Fruit fly (Drosophila melanogaster) Kc167 (cell line): ENCODE data around the gene CG14135.

Experiments used
- Myc ChIP-seq: fragments of >200 bp; optimal IDR thresholded peaks from 2 replicates; lab custom pipeline; 2017; ENCODE audit warnings: missing external identifiers
- Sin3A ChIP-seq: fragments of >200 bp; optimal IDR thresholded peaks from 2 replicates; lab custom pipeline; 2018; ENCODE audit warnings: missing external identifiers
- h ChIP-seq: fragments of >200 bp; optimal IDR thresholded peaks from 3 replicates; lab custom pipeline; 2018; ENCODE audit warnings: missing external identifiers
- insv ChIP-seq: fragments of >200 bp; optimal IDR thresholded peaks from 3 replicates; lab custom pipeline; 2018; ENCODE audit warnings: missing external identifiers
- psq ChIP-seq: fragments of >200 bp; optimal IDR thresholded peaks from 2 replicates; lab custom pipeline; 2017; ENCODE audit warnings: missing external identifiers
- ttk ChIP-seq: sonication (Bioruptor generic); optimal IDR thresholded peaks from 2 replicates; lab custom pipeline; 2017; ENCODE audit warnings: missing external identifiers

CG14135 gene

DNA sequence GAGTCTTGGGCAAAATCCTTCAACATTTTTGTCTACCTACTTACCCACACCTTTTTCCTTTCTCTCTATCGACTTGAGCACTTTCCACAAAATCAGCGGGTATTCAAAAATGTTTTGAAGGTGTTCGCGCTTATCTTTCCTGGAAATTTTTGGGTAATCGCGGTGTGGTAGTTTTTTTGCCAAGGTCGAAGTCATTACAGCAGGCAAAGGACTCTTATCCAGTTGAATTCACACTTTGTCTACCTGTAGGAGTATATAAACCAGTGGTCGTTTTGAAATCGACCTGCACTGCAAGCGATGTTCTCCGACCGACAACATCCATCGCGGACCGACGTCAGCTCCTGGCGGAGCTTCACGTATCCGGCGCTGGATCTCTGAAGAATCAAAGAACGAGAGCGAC lies 1.5 kb downstream of the CG14135 start:
- no peak for TF ChIP-seq ttk (lab: Kevin White, UChicago)
- no peak for TF ChIP-seq insv (lab: Kevin White, UChicago)
- no peak for TF ChIP-seq h (lab: Kevin White, UChicago)
- TF ChIP-seq psq (lab: Kevin White, UChicago), result no peak
- TF ChIP-seq Sin3A (lab: Kevin White, UChicago), result no peak
- TF ChIP-seq Myc (lab: Kevin White, UChicago), result no peak

DNA sequence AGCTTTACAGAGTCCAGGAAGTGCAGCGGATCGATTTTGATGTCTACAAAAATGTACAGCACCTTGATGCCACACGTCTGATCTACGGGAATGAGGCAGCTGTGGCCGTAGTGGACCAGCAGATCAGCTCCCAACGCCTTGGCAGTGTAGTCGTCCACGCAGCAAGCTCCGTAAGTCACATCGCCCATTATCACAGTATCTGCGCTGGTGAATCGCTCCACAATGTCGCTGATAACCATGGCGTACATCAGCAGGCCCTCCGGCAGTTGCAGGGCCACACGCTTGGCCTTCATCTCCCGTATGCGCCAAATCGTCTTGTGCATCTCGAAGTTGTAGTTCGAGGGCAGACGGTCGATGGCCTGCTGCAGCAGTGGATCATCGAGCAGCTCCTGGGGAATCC lies 3.7 kb downstream of the CG14135 start:
- TF ChIP-seq h (lab: Kevin White, UChicago), result no peak

DNA sequence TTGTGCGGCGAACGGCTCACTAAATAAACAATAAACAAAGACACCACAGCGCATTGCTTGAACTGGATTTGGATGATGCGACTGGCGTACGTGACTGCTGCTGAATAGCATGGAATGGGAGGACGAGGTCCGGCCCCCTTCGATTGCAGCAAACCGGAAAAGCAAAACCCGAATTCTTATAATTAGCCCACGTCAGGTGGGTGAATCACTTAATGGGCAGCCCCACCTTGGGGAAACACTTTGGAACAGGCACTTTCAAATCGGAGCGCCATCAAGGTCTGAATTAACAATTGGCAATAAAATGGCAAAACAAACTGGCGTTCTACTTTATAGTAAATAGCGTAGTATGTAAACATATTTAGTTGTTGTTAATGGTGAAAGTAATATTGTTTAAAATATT lies 4.5 kb downstream of the CG14135 start:
- no peak for TF ChIP-seq psq (lab: Kevin White, UChicago)
- no peak for TF ChIP-seq h (lab: Kevin White, UChicago)
- no peak for TF ChIP-seq Myc (lab: Kevin White, UChicago)

DNA sequence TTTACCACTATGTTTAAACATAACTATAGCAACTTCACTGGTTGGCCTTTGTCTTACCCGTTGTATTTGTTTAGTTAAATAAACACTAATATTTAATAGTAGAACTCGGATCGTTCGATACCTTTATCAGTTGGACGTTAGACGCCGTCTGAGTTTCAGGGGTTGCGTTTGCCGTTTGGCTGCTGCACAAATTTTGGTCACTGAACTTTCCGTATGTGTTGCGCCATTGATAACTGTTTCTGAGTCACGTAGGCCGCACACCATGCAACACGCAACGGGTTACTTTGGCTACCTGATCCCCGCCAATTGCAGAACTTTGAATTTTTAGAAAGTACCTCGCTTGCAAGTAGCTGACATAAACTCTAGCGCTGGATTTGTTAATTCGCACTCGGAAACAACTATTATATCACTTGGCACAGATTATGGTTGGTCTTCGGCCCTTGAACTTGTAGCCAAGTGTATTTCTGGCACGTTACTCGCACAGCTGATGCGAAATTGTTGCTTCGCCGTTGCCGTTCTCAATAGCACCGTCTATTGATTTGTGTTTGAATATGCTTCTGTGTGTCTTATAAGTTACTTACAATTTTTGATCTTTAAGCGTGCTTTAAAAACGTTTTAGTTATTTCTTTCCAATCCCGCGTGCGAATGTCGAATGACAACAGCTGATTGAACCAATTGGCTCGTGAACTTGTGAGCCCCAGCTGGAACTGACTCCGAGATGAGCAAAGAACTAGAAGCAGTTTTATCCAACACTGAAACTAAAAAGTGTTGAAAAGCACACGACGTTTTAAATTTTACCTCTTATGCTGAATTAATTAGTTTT lies 5.1 kb downstream of the CG14135 start, which contains the start of gene Dph1:
Gene Dph1 (minus strand): TSS at position 670 of the 823 bp plus-strand sequence.
- TF ChIP-seq insv (lab: Kevin White, UChicago) (no peak), ttk (lab: Kevin White, UChicago) (no peak), Myc (lab: Kevin White, UChicago) (no peak), psq (lab: Kevin White, UChicago) (no peak)

DNA sequence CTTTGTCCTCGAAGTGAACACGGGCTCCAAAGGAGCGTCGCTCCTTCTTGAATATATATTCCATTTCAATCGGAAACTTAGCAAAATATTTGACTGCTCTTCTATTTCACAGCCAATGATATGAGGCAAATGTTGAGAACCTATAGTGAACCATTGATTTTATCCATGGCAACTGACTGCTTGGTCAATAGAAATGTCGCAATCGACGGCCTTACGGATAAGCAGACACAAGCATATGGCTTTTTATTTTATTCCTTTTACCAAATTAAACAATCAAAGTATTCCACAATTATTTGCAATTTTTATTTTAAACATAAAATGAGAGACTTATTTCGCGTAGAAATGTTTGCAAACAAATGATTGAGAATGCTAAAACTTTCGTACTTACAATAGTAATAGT lies 7.8 kb downstream of the CG14135 start, which contains the start of gene Dnai2:
Gene Dnai2 (minus strand): TSS at position 101 of the 400 bp plus-strand sequence.
- TF ChIP-seq Myc (lab: Kevin White, UChicago) (no peak), insv (lab: Kevin White, UChicago) (no peak), h (lab: Kevin White, UChicago) (no peak), ttk (lab: Kevin White, UChicago) (no peak), Sin3A (lab: Kevin White, UChicago) (no peak), psq (lab: Kevin White, UChicago) (no peak)

DNA sequence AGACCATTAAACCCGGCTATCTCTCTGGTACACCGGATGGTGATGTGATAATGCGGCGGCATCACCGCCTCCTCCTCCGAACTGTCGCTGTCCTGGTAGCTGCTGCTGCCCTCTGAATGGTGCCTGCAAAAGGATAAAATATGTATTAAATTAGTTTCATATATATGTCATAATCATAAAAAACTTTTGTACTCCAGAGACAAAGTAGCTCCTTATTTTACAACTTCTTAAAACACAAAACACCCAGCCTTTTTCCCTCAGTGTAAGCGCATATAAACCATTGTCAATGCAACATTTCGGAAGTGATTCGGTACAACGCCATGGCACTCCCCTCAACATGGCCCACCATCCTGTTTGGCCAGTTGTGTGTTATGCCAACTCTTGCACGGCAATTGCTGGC lies 10.3 kb downstream of the CG14135 start:
- TF ChIP-seq h (lab: Kevin White, UChicago) (no peak), insv (lab: Kevin White, UChicago) (no peak), Myc (lab: Kevin White, UChicago) (no peak), Sin3A (lab: Kevin White, UChicago) (no peak), psq (lab: Kevin White, UChicago) (no peak), ttk (lab: Kevin White, UChicago) (no peak)

DNA sequence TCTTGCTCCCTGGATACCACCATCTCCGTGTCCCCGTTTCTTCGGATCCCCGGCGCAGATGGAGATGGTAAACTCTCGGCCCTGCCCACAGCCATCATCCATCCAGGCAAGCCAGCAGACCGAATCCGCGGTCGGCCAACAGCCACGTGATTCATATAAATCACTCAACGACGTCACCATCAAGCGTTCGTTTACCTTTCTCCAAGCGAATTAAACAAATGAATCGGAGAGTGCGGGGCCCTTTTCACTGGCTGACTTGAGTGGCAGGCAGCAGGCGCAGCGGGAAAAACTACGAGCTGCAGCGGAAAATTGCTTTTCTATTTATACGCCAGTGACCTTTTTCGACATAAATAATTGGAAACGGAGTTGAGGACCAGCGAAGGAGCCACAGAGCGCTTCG lies 12.2 kb downstream of the CG14135 start:
- TF ChIP-seq h (lab: Kevin White, UChicago) (no peak), psq (lab: Kevin White, UChicago) (no peak), ttk (lab: Kevin White, UChicago) (no peak), Sin3A (lab: Kevin White, UChicago) (no peak), insv (lab: Kevin White, UChicago) (no peak), Myc (lab: Kevin White, UChicago) (no peak)

DNA sequence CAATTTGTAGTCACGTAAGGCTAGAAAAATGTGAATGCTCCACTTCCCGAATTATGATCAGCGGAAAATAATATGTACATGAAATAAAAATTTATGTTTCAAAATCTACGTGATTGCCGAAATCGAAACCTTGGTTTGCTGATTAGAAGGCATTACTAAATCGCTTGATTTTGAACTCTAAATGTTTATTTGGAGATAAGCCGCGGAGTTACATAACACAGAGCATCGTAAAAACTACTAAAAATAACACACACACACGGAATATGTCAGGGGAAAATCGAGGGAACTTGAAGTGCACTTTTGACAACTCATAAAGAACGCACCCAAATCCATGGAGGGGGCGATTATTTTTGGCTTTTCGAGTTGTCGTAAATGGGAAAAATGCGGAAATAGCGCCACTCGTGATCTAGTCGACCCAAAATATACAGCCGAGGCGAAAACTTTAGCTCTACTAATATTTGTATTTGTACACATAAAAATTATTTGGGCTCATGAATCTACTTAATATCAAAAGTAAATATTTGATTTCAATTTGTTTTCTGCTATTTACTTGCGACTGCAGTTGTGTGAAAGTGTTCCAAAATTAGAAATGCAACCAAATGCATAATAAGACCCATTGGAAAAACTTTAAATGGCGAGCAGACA lies 13.7 kb downstream of the CG14135 start:
- TF ChIP-seq ttk (lab: Kevin White, UChicago) (no peak), h (lab: Kevin White, UChicago) (no peak), psq (lab: Kevin White, UChicago) (no peak), Sin3A (lab: Kevin White, UChicago) (no peak), Myc (lab: Kevin White, UChicago) (no peak), insv (lab: Kevin White, UChicago) (no peak)

DNA sequence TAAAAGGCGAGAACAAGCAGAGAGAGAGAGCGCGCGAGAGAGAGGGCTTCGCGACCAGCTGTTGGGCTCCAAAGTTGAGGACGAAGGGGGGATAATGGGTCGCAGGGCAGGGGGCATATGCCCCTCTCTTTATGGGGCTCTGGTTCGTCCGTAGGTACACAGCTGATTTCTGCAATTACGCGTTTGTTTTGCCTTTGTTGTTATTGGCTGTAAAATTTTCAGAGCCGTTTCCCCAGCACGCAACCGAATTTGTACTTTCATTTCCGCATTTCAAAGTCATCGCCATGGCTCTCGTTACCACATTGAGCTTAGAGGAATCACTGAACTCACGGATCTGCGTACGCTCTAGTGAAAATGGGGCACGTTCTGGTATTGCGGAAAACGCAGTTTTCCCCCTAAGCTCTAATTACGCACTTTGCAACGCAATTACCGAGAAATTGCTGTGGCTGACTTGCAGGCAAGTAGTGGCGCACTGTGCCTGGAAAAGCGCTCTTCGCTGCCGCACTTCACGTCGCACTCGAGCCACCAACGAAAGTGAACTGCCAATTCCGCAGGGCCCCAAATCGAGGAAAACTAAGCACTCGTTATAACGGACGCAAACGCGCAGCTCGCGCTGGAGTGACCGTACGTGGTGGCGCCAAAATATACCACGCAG lies 16.7 kb downstream of the CG14135 start, which contains the start of gene CG11658:
Gene CG11658 (minus strand): TSS at position 576 of the 655 bp plus-strand sequence.
- TF ChIP-seq Sin3A (lab: Kevin White, UChicago) (no peak), h (lab: Kevin White, UChicago) (no peak), ttk (lab: Kevin White, UChicago) (no peak), psq (lab: Kevin White, UChicago) (no peak), insv (lab: Kevin White, UChicago) (no peak), Myc (lab: Kevin White, UChicago) (no peak)

DNA sequence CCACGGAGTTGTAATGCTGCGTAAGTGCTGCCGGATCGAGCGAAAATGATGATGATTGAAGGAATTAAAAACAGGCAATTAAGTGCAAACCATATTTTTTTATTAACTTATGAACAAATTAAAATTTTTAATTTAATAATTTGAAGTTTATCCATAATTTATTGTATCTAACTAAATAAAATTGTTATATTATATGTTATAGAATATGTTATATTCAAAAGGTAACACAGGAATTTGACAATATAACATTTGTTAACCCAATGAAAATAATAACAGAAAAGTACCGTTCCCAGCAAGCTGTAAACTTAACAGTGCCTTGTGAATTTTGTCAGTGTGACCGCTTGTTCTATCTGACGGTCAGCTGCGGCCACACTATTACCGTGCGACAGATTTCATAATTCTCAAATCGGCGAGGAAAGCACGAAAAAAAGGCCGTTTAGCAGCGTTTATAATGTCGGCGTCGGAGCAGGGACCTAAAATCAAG lies 17.3 kb downstream of the CG14135 start, which contains the start of the genes Ccdc56 and mtTFB1:
Gene Ccdc56 (plus strand): TSS at position 347 of the 484 bp plus-strand sequence.
Gene mtTFB1 (plus strand): TSS at position 347 of the 484 bp plus-strand sequence.
- no peak for TF ChIP-seq ttk (lab: Kevin White, UChicago)
- TF ChIP-seq psq (lab: Kevin White, UChicago), result no peak
- TF ChIP-seq Sin3A (lab: Kevin White, UChicago), result no peak
- no peak for TF ChIP-seq h (lab: Kevin White, UChicago)
- no peak for TF ChIP-seq Myc (lab: Kevin White, UChicago)
- TF ChIP-seq insv (lab: Kevin White, UChicago), result no peak
